Fruit fly (Drosophila melanogaster) whole organism, embryonic: ENCODE data around the gene Rtnl1.

Experiments
- CG9876 ChIP-seq: fragments of 200-800 bp; sonication (Bioruptor generic); optimal IDR thresholded peaks from 2 replicates; lab custom pipeline; 2016; ENCODE audit warnings: missing biosample characterization, missing genetic modification characterization
- Deaf1 ChIP-seq: fragments of 200-800 bp; optimal IDR thresholded peaks from 3 replicates; lab custom pipeline; 2019; ENCODE audit warnings: missing biosample characterization, mild to moderate bottlenecking, missing genetic modification characterization, moderate library complexity
- Ssrp ChIP-seq: fragments of 200-800 bp; sonication (Bioruptor generic); optimal IDR thresholded peaks from 2 replicates; lab custom pipeline; 2018; ENCODE audit warnings: missing biosample characterization, mild to moderate bottlenecking, missing genetic modification characterization, moderate library complexity
- br ChIP-seq: fragments of >200 bp; optimal IDR thresholded peaks from 2 replicates; lab custom pipeline; 2017
- ind ChIP-seq: fragments of 200-800 bp; sonication (Bioruptor generic); optimal IDR thresholded peaks from 3 replicates; lab custom pipeline; 2016; ENCODE audit warnings: missing biosample characterization, missing genetic modification characterization
- odd ChIP-seq: fragments of 200-800 bp; sonication (Bioruptor generic); optimal IDR thresholded peaks from 2 replicates; lab custom pipeline; 2017; ENCODE audit warnings: missing biosample characterization, mild to moderate bottlenecking, missing genetic modification characterization
- pb ChIP-seq: fragments of 200-800 bp; sonication (Bioruptor generic); optimal IDR thresholded peaks from 3 replicates; lab custom pipeline; 2016; ENCODE audit warnings: missing biosample characterization, missing genetic modification characterization
- ranshi ChIP-seq: fragments of 200-800 bp; sonication (Bioruptor generic); IDR thresholded peaks from 2 replicates; pipeline ENCODE4 v1.3.6; 2022; ENCODE audit warnings: missing biosample characterization, missing genetic modification characterization
- tap ChIP-seq: fragments of 200-800 bp; optimal IDR thresholded peaks from 3 replicates; lab custom pipeline; 2019; ENCODE audit warnings: missing biosample characterization, mild to moderate bottlenecking, missing genetic modification characterization, moderate library complexity

DNA sequence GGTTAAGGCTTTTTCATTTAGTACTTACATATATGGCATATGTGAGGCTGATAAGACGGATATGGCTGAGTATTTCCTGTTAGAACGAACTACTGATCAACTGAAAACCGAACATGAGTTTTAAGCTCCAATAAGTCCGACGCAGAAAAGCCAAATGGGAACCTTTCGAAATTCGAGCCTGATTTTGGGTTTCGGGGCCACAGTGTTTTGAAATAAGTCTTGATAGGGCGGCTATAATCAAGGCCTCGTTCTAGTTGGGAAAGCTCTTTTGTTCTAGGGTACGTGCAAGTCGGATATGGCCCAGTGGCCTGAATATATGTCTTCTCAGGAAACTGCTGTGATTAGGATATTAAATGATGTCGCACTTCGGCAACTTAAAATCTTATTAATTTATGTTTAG, 18.6 kb upstream of the Rtnl1 start, which contains the start of gene vkg:
- TF ChIP-seq CG9876 (GFP tag; lab: Kevin White, UChicago) (no peak), ranshi (no peak), pb (GFP tag; lab: Kevin White, UChicago) (no peak), Ssrp (no peak), tap (no peak), ind (GFP tag; lab: Kevin White, UChicago) (no peak), Deaf1 (no peak), br (lab: Kevin White, UChicago) (no peak), odd (GFP tag; lab: Kevin White, UChicago) (no peak)
